Fruit fly (Drosophila melanogaster) whole organism, embryonic: Measurements from ENCODE around the gene Spase12.

Source experiments
- Adf1 ChIP-seq: fragments of 200-800 bp; sonication (Bioruptor generic); IDR thresholded peaks from 2 replicates; pipeline ENCODE4 v1.3.6; 2022; ENCODE audit warnings: missing biosample characterization, missing genetic modification characterization
- Atf6 ChIP-seq: fragments of 200-800 bp; sonication (Bioruptor generic); IDR thresholded peaks from 2 replicates; pipeline ENCODE4 v1.3.6; 2022; ENCODE audit warnings: missing biosample characterization, missing genetic modification characterization
- CG10274 ChIP-seq: fragments of 200-800 bp; sonication (Bioruptor generic); optimal IDR thresholded peaks from 3 replicates; lab custom pipeline; 2017; ENCODE audit warnings: missing biosample characterization, mild to moderate bottlenecking, missing genetic modification characterization
- CG10366 ChIP-seq: fragments of 200-800 bp; sonication (Bioruptor generic); IDR thresholded peaks from 2 replicates; pipeline ENCODE4 v1.3.6; 2022; ENCODE audit warnings: missing biosample characterization, missing genetic modification characterization
- CG12299 ChIP-seq: fragments of 200-800 bp; sonication (Bioruptor generic); optimal IDR thresholded peaks from 2 replicates; lab custom pipeline; 2018; ENCODE audit warnings: missing biosample characterization, mild to moderate bottlenecking, missing genetic modification characterization
- CG14050 ChIP-seq: fragments of 200-800 bp; sonication (Bioruptor generic); IDR thresholded peaks from 3 replicates; pipeline ENCODE4 v1.3.6; 2022; ENCODE audit warnings: missing biosample characterization, missing genetic modification characterization
- CG1529 ChIP-seq: fragments of 200-800 bp; sonication (Bioruptor generic); optimal IDR thresholded peaks from 3 replicates; lab custom pipeline; 2018; ENCODE audit warnings: missing biosample characterization, missing genetic modification characterization
- CG17359 ChIP-seq: fragments of 200-800 bp; sonication (Bioruptor generic); optimal IDR thresholded peaks from 3 replicates; lab custom pipeline; 2018; ENCODE audit warnings: missing biosample characterization, mild to moderate bottlenecking, missing genetic modification characterization, moderate library complexity
- CG17385 ChIP-seq: fragments of 200-800 bp; sonication (Bioruptor generic); optimal IDR thresholded peaks from 3 replicates; lab custom pipeline; 2018; ENCODE audit warnings: missing biosample characterization, mild to moderate bottlenecking, missing genetic modification characterization
- CG18764 ChIP-seq: fragments of 200-800 bp; sonication (Bioruptor generic); optimal IDR thresholded peaks from 3 replicates; lab custom pipeline; 2016; ENCODE audit warnings: missing biosample characterization, missing genetic modification characterization
- CG2120 ChIP-seq: fragments of 200-800 bp; sonication (Bioruptor generic); optimal IDR thresholded peaks from 3 replicates; lab custom pipeline; 2016; ENCODE audit warnings: missing biosample characterization, missing genetic modification characterization
- CG2129 ChIP-seq: fragments of 200-800 bp; sonication (Bioruptor generic); IDR thresholded peaks from 2 replicates; pipeline ENCODE4 v1.3.6; 2022; ENCODE audit warnings: missing biosample characterization, missing genetic modification characterization; ENCODE audit not compliant: partially characterized antibody
- CG30403 ChIP-seq: fragments of 200-800 bp; sonication (Bioruptor generic); optimal IDR thresholded peaks from 3 replicates; lab custom pipeline; 2016; ENCODE audit warnings: missing biosample characterization, missing genetic modification characterization
- CG3726 ChIP-seq: fragments of 200-800 bp; sonication (Bioruptor generic); IDR thresholded peaks from 3 replicates; pipeline ENCODE4, ENCODE4 v1.3.6; 2022; ENCODE audit warnings: missing biosample characterization, missing genetic modification characterization
- CG42726 ChIP-seq: fragments of 200-800 bp; sonication (Bioruptor generic); IDR thresholded peaks from 2 replicates; pipeline ENCODE4 v1.3.6; 2022; ENCODE audit warnings: missing biosample characterization, missing genetic modification characterization; ENCODE audit not compliant: partially characterized antibody
- CG4282 ChIP-seq: fragments of 200-800 bp; sonication (Bioruptor generic); optimal IDR thresholded peaks from 2 replicates; lab custom pipeline; 2016; ENCODE audit warnings: missing biosample characterization, missing genetic modification characterization
- CG4328 ChIP-seq: fragments of 200-800 bp; sonication (Bioruptor generic); optimal IDR thresholded peaks from 3 replicates; lab custom pipeline; 2017; ENCODE audit warnings: missing biosample characterization, missing genetic modification reagents, missing genetic modification characterization
- CG4617 ChIP-seq: fragments of 200-800 bp; sonication (Bioruptor generic); optimal IDR thresholded peaks from 3 replicates; lab custom pipeline; 2016; ENCODE audit warnings: missing biosample characterization, missing genetic modification characterization, borderline replicate concordance
- CG7271 ChIP-seq: fragments of 200-800 bp; sonication (Bioruptor generic); optimal IDR thresholded peaks from 2 replicates; lab custom pipeline; 2018; ENCODE audit warnings: missing biosample characterization, mild to moderate bottlenecking, missing genetic modification characterization, moderate library complexity
- CG7928 ChIP-seq: fragments of 200-800 bp; sonication (Bioruptor generic); optimal IDR thresholded peaks from 2 replicates; lab custom pipeline; 2017; ENCODE audit warnings: missing biosample characterization, mild to moderate bottlenecking, missing genetic modification characterization
- CG8765 ChIP-seq: fragments of 200-800 bp; sonication (Bioruptor generic); IDR thresholded peaks from 2 replicates; pipeline ENCODE4 v1.3.6; 2022; ENCODE audit warnings: missing biosample characterization, missing genetic modification characterization
- CoRest ChIP-seq: fragments of 200-800 bp; sonication (Bioruptor generic); optimal IDR thresholded peaks from 3 replicates; lab custom pipeline; 2018; ENCODE audit warnings: missing biosample characterization, mild to moderate bottlenecking, missing genetic modification characterization, moderate library complexity
- Dek ChIP-seq: fragments of 200-800 bp; sonication (Bioruptor generic); optimal IDR thresholded peaks from 3 replicates; lab custom pipeline; 2019; ENCODE audit warnings: missing biosample characterization, mild to moderate bottlenecking, missing genetic modification characterization, moderate library complexity
- Dref ChIP-seq: fragments of 200-800 bp; sonication (Bioruptor generic); IDR thresholded peaks from 2 replicates; pipeline ENCODE4 v1.3.6; 2022; ENCODE audit warnings: missing biosample characterization, missing genetic modification characterization
- Med ChIP-seq: fragments of 200-800 bp; sonication (Bioruptor generic); peaks from one replicate; lab custom pipeline; 2016; ENCODE audit warnings: missing biosample characterization, missing genetic modification characterization, mild to moderate bottlenecking, inconsistent platforms, moderate library complexity
- NFAT ChIP-seq: fragments of 200-800 bp; sonication (Bioruptor generic); IDR thresholded peaks from 2 replicates; pipeline ENCODE4 v1.3.6; 2022; ENCODE audit warnings: missing biosample characterization, missing genetic modification characterization
- Rx ChIP-seq: fragments of 200-800 bp; sonication (Bioruptor generic); IDR thresholded peaks from 2 replicates; pipeline ENCODE4 v1.3.6; 2022; ENCODE audit warnings: missing biosample characterization, missing genetic modification characterization
- Sry-δ ChIP-seq: fragments of 200-800 bp; sonication (Bioruptor generic); optimal IDR thresholded peaks from 2 replicates; lab custom pipeline; 2016; ENCODE audit warnings: missing biosample characterization, missing genetic modification characterization
- ab ChIP-seq: fragments of 200-800 bp; sonication (Bioruptor generic); optimal IDR thresholded peaks from 2 replicates; lab custom pipeline; 2016; ENCODE audit warnings: missing biosample characterization, missing genetic modification characterization
- bbx ChIP-seq: fragments of 200-800 bp; sonication (Bioruptor generic); IDR thresholded peaks from 2 replicates; pipeline ENCODE4 v1.3.6; 2022; ENCODE audit warnings: missing biosample characterization, missing genetic modification characterization; ENCODE audit not compliant: partially characterized antibody
- cato ChIP-seq: fragments of 200-800 bp; sonication (Bioruptor generic); optimal IDR thresholded peaks from 2 replicates; lab custom pipeline; 2016; ENCODE audit warnings: missing biosample characterization, missing genetic modification characterization, borderline replicate concordance
- caup ChIP-seq: fragments of 200-800 bp; sonication (Bioruptor generic); optimal IDR thresholded peaks from 3 replicates; lab custom pipeline; 2017; ENCODE audit warnings: missing biosample characterization, mild to moderate bottlenecking, missing genetic modification characterization, moderate library complexity; ENCODE audit not compliant: severe bottlenecking
- dpn ChIP-seq, 2 experiments: fragments of 200-800 bp; sonication (Bioruptor generic); optimal IDR thresholded peaks; 3 replicates each; lab custom pipeline; 2016; ENCODE audit warnings: missing biosample characterization in 2 of 2, missing genetic modification characterization in 2 of 2
- ems ChIP-seq: fragments of 200-800 bp; sonication (Bioruptor generic); optimal IDR thresholded peaks from 3 replicates; lab custom pipeline; 2016; ENCODE audit warnings: missing biosample characterization, missing genetic modification characterization
- en ChIP-seq: fragments of 200-800 bp; sonication (Bioruptor generic); optimal IDR thresholded peaks from 2 replicates; lab custom pipeline; 2016; ENCODE audit warnings: missing biosample characterization, missing genetic modification characterization
- esg ChIP-seq: fragments of 200-800 bp; sonication (Bioruptor generic); conservative IDR thresholded peaks from 2 replicates; pipeline ENCODE4 v1.3.6; 2022; ENCODE audit warnings: missing biosample characterization, missing genetic modification characterization
- fu2 ChIP-seq: fragments of 200-800 bp; sonication (Bioruptor generic); optimal IDR thresholded peaks from 2 replicates; lab custom pipeline; 2016; ENCODE audit warnings: missing biosample characterization, missing genetic modification characterization
- grn ChIP-seq: fragments of 200-800 bp; sonication (Bioruptor generic); optimal IDR thresholded peaks from 3 replicates; lab custom pipeline; 2017; ENCODE audit warnings: missing biosample characterization, missing genetic modification characterization
- gro ChIP-seq: fragments of 200-800 bp; sonication (Bioruptor generic); optimal IDR thresholded peaks from 2 replicates; lab custom pipeline; 2016; ENCODE audit warnings: missing biosample characterization, missing genetic modification characterization
- hbn ChIP-seq: fragments of 200-800 bp; sonication (Bioruptor generic); IDR thresholded peaks from 2 replicates; pipeline ENCODE4 v1.3.6; 2022; ENCODE audit warnings: missing biosample characterization, missing genetic modification characterization; ENCODE audit not compliant: partially characterized antibody
- insv ChIP-seq, 2 experiments: fragments of 200-800 bp; sonication (Bioruptor generic); optimal IDR thresholded peaks; 3 replicates each; lab custom pipeline; 2016 to 2018; ENCODE audit warnings: missing biosample characterization in 2 of 2, missing genetic modification characterization in 2 of 2
- lmd ChIP-seq: fragments of 200-800 bp; sonication (Bioruptor generic); IDR thresholded peaks from 2 replicates; pipeline ENCODE4 v1.3.6; 2022; ENCODE audit warnings: missing biosample characterization, missing genetic modification characterization
- mam ChIP-seq: fragments of 200-800 bp; sonication (Bioruptor generic); optimal IDR thresholded peaks from 3 replicates; lab custom pipeline; 2016; ENCODE audit warnings: missing biosample characterization, missing genetic modification characterization
- psq ChIP-seq: fragments of 200-800 bp; sonication (Bioruptor generic); optimal IDR thresholded peaks from 2 replicates; lab custom pipeline; 2017; ENCODE audit warnings: missing biosample characterization, missing genetic modification characterization
- rib ChIP-seq: fragments of 200-800 bp; sonication (Bioruptor generic); IDR thresholded peaks from 2 replicates; pipeline ENCODE4 v1.3.6; 2022; ENCODE audit warnings: missing biosample characterization, missing genetic modification characterization
- row ChIP-seq: fragments of 200-800 bp; sonication (Bioruptor generic); IDR thresholded peaks from 3 replicates; pipeline ENCODE4 v1.3.6; 2022; ENCODE audit warnings: missing biosample characterization, missing genetic modification characterization
- shn ChIP-seq: fragments of 200-800 bp; sonication (Bioruptor generic); optimal IDR thresholded peaks from 3 replicates; lab custom pipeline; 2016; ENCODE audit warnings: missing biosample characterization, missing genetic modification characterization
- tna ChIP-seq: fragments of 200-800 bp; sonication (Bioruptor generic); IDR thresholded peaks from 2 replicates; pipeline ENCODE4 v1.3.6; 2022; ENCODE audit warnings: missing biosample characterization, missing genetic modification characterization; ENCODE audit not compliant: partially characterized antibody
- usp ChIP-seq: fragments of >200 bp; optimal IDR thresholded peaks from 2 replicates; lab custom pipeline; 2017; ENCODE audit warnings: missing biosample characterization, missing genetic modification characterization
- vnd ChIP-seq: fragments of 200-800 bp; sonication (Bioruptor generic); IDR thresholded peaks from 3 replicates; pipeline ENCODE4 v1.3.6; 2022; ENCODE audit warnings: missing biosample characterization, missing genetic modification characterization; ENCODE audit not compliant: partially characterized antibody
- zfh2 ChIP-seq: fragments of 200-800 bp; sonication (Bioruptor generic); optimal IDR thresholded peaks from 2 replicates; lab custom pipeline; 2016; ENCODE audit warnings: missing biosample characterization, missing genetic modification characterization

The Spase12 gene

DNA sequence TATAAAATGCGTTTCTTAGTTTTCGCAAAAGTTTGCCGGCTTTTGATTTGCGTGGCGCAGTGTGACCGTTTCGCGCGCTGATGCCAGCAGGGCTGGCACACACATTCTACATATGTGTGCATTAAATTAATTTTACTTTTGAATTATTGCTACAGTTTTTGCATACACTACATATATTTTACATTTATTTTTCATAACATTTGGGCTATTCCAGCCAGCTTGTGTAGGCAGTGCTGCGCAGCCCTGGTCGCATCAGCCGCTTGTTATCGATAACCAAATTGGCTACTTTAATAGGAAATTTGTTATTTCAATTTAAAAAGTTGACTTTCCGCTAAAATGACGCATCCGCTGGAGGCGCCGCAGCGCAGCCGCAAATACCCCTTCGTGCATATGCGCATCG, 1.7 kb downstream of the Spase12 start, which contains the start of the genes CG2321 and CG2006 (continued):
- TF ChIP-seq CoRest (tag; lab: Kevin White, UChicago) (peak; percentile 59), CG2129 (GFP tag; lab: Robert Waterston, UW) (no peak), CG8765 (GFP tag; lab: Robert Waterston, UW) (peak; percentile 65), grn (GFP tag; lab: Kevin White, UChicago) (no peak), Med (GFP tag; lab: Kevin White, UChicago) (peak; percentile 92), CG10366 (peak; percentile 63), bbx (GFP tag; lab: Robert Waterston, UW) (peak; percentile 71), esg (0 out of 2 replicates have a peak, but pooled peaks have one; percentile 6), caup (GFP tag; lab: Kevin White, UChicago) (peak; percentile 41), CG4282 (GFP tag; lab: Kevin White, UChicago) (peak; percentile 6), rib (peak; percentile 92), NFAT (GFP tag; lab: Robert Waterston, UW) (peak; percentile 67), fu2 (GFP tag; lab: Kevin White, UChicago) (peak; percentile 11), CG12299 (peak; percentile 41), hbn (GFP tag; lab: Robert Waterston, UW) (peak; percentile 65), ab (GFP tag; lab: Kevin White, UChicago) (no peak), CG1529 (GFP tag; lab: Kevin White, UChicago) (no peak), vnd (GFP tag; lab: Robert Waterston, UW) (peak; percentile 47; the same call in 1 of the 3 replicates), ems (GFP tag; lab: Kevin White, UChicago) (peak; percentile 41), usp (GFP tag; lab: Kevin White, UChicago) (no peak), Dref (GFP tag; lab: Robert Waterston, UW) (peak; percentile 77), CG17359 (peak; percentile 1), en (GFP tag; lab: Kevin White, UChicago) (no peak), Dek (peak; percentile 61), CG4617 (GFP tag; lab: Kevin White, UChicago) (peak; percentile 70), shn (peak; percentile 13), insv (GFP tag; optimal IDR thresholded peaks at IDR 0.05; lab: Kevin White, UChicago) (peak in 1 of 2 experiments; percentile 41), mam (GFP tag; lab: Kevin White, UChicago) (peak; percentile 70), CG2120 (peak; percentile 79), CG30403 (peak; percentile 76), tna (GFP tag; lab: Robert Waterston, UW) (0 out of 2 replicates have a peak, but pooled peaks have one; percentile 35), CG4328 (GFP tag; lab: Kevin White, UChicago) (no peak), gro (GFP tag; lab: Kevin White, UChicago) (peak; percentile 57), dpn (GFP tag; optimal IDR thresholded peaks at IDR 0.05; lab: Kevin White, UChicago) (peak; percentile 53), Rx (GFP tag; lab: Robert Waterston, UW) (no peak; the same call in 1 of the 2 replicates), CG42726 (GFP tag; lab: Robert Waterston, UW) (peak; percentile 47; the same call in 1 of the 2 replicates), CG7271 (tag; lab: Kevin White, UChicago) (peak; percentile 32), CG14050 (GFP tag; lab: Robert Waterston, UW) (peak; percentile 40; the same call in 2 of the 3 replicates), zfh2 (peak; percentile 60), Atf6 (GFP tag; lab: Robert Waterston, UW) (no peak), CG18764 (GFP tag; lab: Kevin White, UChicago) (peak; percentile 40), lmd (GFP tag; lab: Robert Waterston, UW) (peak; percentile 63), Adf1 (peak; percentile 31; the same call in 1 of the 2 replicates), CG17385 (GFP tag; lab: Kevin White, UChicago) (peak; percentile 10), Sry-δ (GFP tag; lab: Kevin White, UChicago) (peak; percentile 66), CG7928 (GFP tag; lab: Kevin White, UChicago) (peak; percentile 99), CG3726 (GFP tag; lab: Robert Waterston, UW) (no peak), psq (GFP tag; lab: Kevin White, UChicago) (no peak), CG10274 (GFP tag; lab: Kevin White, UChicago) (no peak), cato (GFP tag; lab: Kevin White, UChicago) (no peak), row (GFP tag; lab: Robert Waterston, UW) (peak; percentile 77)
